Worm (Caenorhabditis elegans) whole organism, late embryonic: Measurements from ENCODE around the gene C44B12.3.

Experiments used
- F13H6.1 ChIP-seq: sonication (generic microtip); optimal IDR thresholded peaks from 2 replicates; lab custom pipeline; 2016; ENCODE audit warnings: missing genetic modification characterization, missing compliant biosample characterization
- T23F11.4 ChIP-seq: fragments of 200-800 bp; sonication (Bioruptor generic); optimal IDR thresholded peaks from 2 replicates; lab custom pipeline; 2018; ENCODE audit warnings: mild to moderate bottlenecking, missing genetic modification characterization, missing compliant biosample characterization
- Y22D7AL.16 ChIP-seq: sonication (generic microtip); optimal IDR thresholded peaks from 2 replicates; lab custom pipeline; 2016; ENCODE audit warnings: missing genetic modification characterization, missing compliant biosample characterization
- ahr-1 ChIP-seq: sonication (generic microtip); optimal IDR thresholded peaks from 2 replicates; lab custom pipeline; 2016; ENCODE audit warnings: missing genetic modification characterization, missing compliant biosample characterization
- ceh-14 ChIP-seq: sonication (generic microtip); optimal IDR thresholded peaks from 2 replicates; lab custom pipeline; 2016; ENCODE audit warnings: missing genotype, missing genetic modification characterization, missing compliant biosample characterization
- ceh-18 ChIP-seq: sonication (generic microtip); optimal IDR thresholded peaks from 2 replicates; lab custom pipeline; 2016; ENCODE audit warnings: missing genetic modification characterization, missing compliant biosample characterization
- ceh-2 ChIP-seq: sonication (generic microtip); optimal IDR thresholded peaks from 2 replicates; lab custom pipeline; 2016; ENCODE audit warnings: missing genotype, missing genetic modification characterization, missing compliant biosample characterization
- ceh-22 ChIP-seq: sonication (generic microtip); optimal IDR thresholded peaks from 2 replicates; lab custom pipeline; 2017; ENCODE audit warnings: missing biosample characterization, missing genetic modification characterization
- ceh-45 ChIP-seq: fragments of 200-800 bp; sonication (Bioruptor generic); IDR thresholded peaks from 2 replicates; pipeline ENCODE4 v1.3.6; 2022; ENCODE audit warnings: missing genetic modification reagents, missing genetic modification characterization, missing compliant biosample characterization
- ceh-48 ChIP-seq: sonication (generic microtip); optimal IDR thresholded peaks from 2 replicates; lab custom pipeline; 2016; ENCODE audit warnings: missing genetic modification characterization, inconsistent platforms, missing compliant biosample characterization
- dmd-4 ChIP-seq: sonication (generic microtip); optimal IDR thresholded peaks from 2 replicates; lab custom pipeline; 2016; ENCODE audit warnings: borderline replicate concordance, missing genetic modification characterization, missing compliant biosample characterization
- dve-1 ChIP-seq: sonication (generic microtip); optimal IDR thresholded peaks from 2 replicates; lab custom pipeline; 2017; ENCODE audit warnings: antibody characterized with exemption, mild to moderate bottlenecking, missing genetic modification characterization, missing compliant biosample characterization
- elt-2 ChIP-seq: sonication (generic microtip); optimal IDR thresholded peaks from 2 replicates; lab custom pipeline; 2016; ENCODE audit warnings: missing genetic modification reagents, missing genetic modification characterization, missing compliant biosample characterization
- elt-4 ChIP-seq: sonication (generic microtip); optimal IDR thresholded peaks from 2 replicates; lab custom pipeline; 2016; ENCODE audit warnings: missing genetic modification characterization, missing compliant biosample characterization
- ets-4 ChIP-seq: sonication (generic microtip); optimal IDR thresholded peaks from 2 replicates; lab custom pipeline; 2016; ENCODE audit warnings: missing genetic modification characterization, missing compliant biosample characterization
- eyg-1 ChIP-seq: sonication (generic microtip); optimal IDR thresholded peaks from 2 replicates; lab custom pipeline; 2016; ENCODE audit warnings: missing genotype, missing genetic modification characterization, missing compliant biosample characterization
- fax-1 ChIP-seq: sonication (generic microtip); optimal IDR thresholded peaks from 2 replicates; lab custom pipeline; 2016; ENCODE audit warnings: missing genotype, missing genetic modification characterization, missing compliant biosample characterization
- fkh-10 ChIP-seq: fragments of 150-350 bp; optimal IDR thresholded peaks from 2 replicates; lab custom pipeline; 2014; ENCODE audit warnings: missing biosample characterization, missing genetic modification reagents, missing genetic modification characterization
- gmeb-2 ChIP-seq: sonication (generic microtip); optimal IDR thresholded peaks from 2 replicates; lab custom pipeline; 2016; ENCODE audit warnings: missing genetic modification characterization, inconsistent platforms, missing compliant biosample characterization
- lim-6 ChIP-seq: sonication (generic microtip); optimal IDR thresholded peaks from 2 replicates; lab custom pipeline; 2016; ENCODE audit warnings: missing genetic modification characterization, missing compliant biosample characterization
- lin-11 ChIP-seq: fragments of 200-800 bp; sonication (Bioruptor generic); optimal IDR thresholded peaks from 2 replicates; lab custom pipeline; 2018; ENCODE audit warnings: mild to moderate bottlenecking, missing genetic modification characterization, missing compliant biosample characterization
- mec-3 ChIP-seq: sonication (generic microtip); optimal IDR thresholded peaks from 2 replicates; lab custom pipeline; 2016; ENCODE audit warnings: borderline replicate concordance, missing genetic modification characterization, missing compliant biosample characterization
- nfya-1 ChIP-seq: sonication (generic microtip); optimal IDR thresholded peaks from 2 replicates; lab custom pipeline; 2017; ENCODE audit warnings: missing genetic modification characterization, mild to moderate bottlenecking, missing compliant biosample characterization, antibody characterized with exemption, moderate library complexity
- nhr-232 ChIP-seq: sonication (generic microtip); optimal IDR thresholded peaks from 2 replicates; lab custom pipeline; 2016; ENCODE audit warnings: missing genetic modification characterization, missing compliant biosample characterization
- pag-3 ChIP-seq: sonication (generic microtip); optimal IDR thresholded peaks from 2 replicates; lab custom pipeline; 2016; ENCODE audit warnings: missing compliant biosample characterization, missing genetic modification characterization, borderline replicate concordance
- pqm-1 ChIP-seq: sonication (generic microtip); optimal IDR thresholded peaks from 2 replicates; lab custom pipeline; 2016; ENCODE audit warnings: missing genetic modification characterization, missing compliant biosample characterization
- pros-1 ChIP-seq: fragments of 150-350 bp; optimal IDR thresholded peaks from 2 replicates; lab custom pipeline; 2014; ENCODE audit warnings: missing biosample characterization, missing genetic modification reagents, missing genetic modification characterization
- sox-4 ChIP-seq: sonication (generic microtip); optimal IDR thresholded peaks from 2 replicates; lab custom pipeline; 2017; ENCODE audit warnings: mild to moderate bottlenecking, missing genetic modification characterization, inconsistent platforms, missing compliant biosample characterization
- tbx-2 ChIP-seq: sonication (generic microtip); optimal IDR thresholded peaks from 2 replicates; lab custom pipeline; 2016; ENCODE audit warnings: missing genetic modification characterization, missing compliant biosample characterization
- ttx-3 ChIP-seq: sonication (generic microtip); optimal IDR thresholded peaks from 2 replicates; lab custom pipeline; 2016; ENCODE audit warnings: missing genetic modification reagents, missing genetic modification characterization, missing compliant biosample characterization
- unc-3 ChIP-seq, 2 experiments: fragments of 200-800 bp in 1 of 2; sonication (Bioruptor generic) in 1 of 2; sonication (generic microtip) in 1 of 2; conservative IDR thresholded peaks in 1 of 2; optimal IDR thresholded peaks in 1 of 2; 2 replicates each; pipeline versions ENCODE4 v1.3.6 to Lab custom; 2016 to 2022; ENCODE audit warnings: missing compliant biosample characterization in 2 of 2, missing genetic modification characterization in 2 of 2, missing genetic modification reagents in 1 of 2
- unc-42 ChIP-seq: sonication (generic microtip); optimal IDR thresholded peaks from 2 replicates; lab custom pipeline; 2016; ENCODE audit warnings: missing genotype, missing genetic modification characterization, missing compliant biosample characterization
- zip-5 ChIP-seq: sonication (generic microtip); optimal IDR thresholded peaks from 2 replicates; lab custom pipeline; 2016; ENCODE audit warnings: missing genetic modification characterization, missing compliant biosample characterization
- ztf-16 ChIP-seq: sonication (generic microtip); optimal IDR thresholded peaks from 2 replicates; lab custom pipeline; 2017; ENCODE audit warnings: missing genetic modification characterization, missing compliant biosample characterization

The C44B12.3 gene

ce11 chrIV:1104518-1104917 lies at the start of gene C44B12.3, which contains the start of gene C44B12.9:
C44B12.3 (plus strand) TSS chrIV:1104766.
C44B12.9 (minus strand) TSS chrIV:1104618.
- TF ChIP-seq ceh-14 (tag; lab: Kevin White, UChicago) (no peak), nhr-232 (tag; lab: Kevin White, UChicago) (no peak), lin-11 (no peak)
- TF ChIP-seq, all 69 proteins: peak for 0

- TF ChIP-seq pros-1 (tag; lab: Kevin White, UChicago) (peak; percentile 16), nhr-232 (tag; lab: Kevin White, UChicago) (no peak)
Measured at ce11 chrIV:1055734-1056133, 48.8 kb upstream of the C44B12.3 start.

DNA sequence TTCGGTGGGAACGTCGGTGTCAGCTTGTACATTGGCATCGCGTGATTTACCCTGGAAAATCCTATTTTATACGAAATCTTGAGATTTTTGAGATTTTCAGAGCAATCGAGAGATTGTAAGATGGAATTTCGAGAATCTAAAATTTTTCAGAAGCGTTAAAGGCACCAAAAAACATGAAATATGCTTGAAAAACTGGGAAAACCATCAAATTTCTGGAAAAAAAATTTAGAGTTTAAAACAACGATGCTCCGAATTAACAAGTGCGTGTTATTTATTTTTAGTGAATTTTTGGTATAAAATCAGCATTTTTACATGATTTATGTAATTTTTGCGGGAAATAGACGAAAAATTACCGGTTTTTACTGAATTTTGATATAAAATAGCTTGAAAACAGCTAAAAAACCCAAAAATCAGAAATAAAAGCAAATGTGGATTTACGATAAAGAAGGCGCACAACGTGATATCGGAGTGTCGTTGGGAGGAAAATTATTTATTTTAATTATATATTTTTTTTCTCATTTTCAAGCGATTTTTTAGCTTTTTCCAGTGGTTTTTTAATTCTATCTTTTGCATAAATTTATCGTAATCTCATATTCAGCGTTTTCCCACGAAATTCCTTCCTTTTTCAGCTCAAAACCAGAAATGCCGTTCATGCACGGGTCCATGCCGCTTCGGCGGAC lies 48.2 kb upstream of the C44B12.3 start, which contains the start of the genes Y55F3AM.13 and mrps-25:
Gene Y55F3AM.13, minus strand, starts transcription at position 51 of the 680 bp plus-strand sequence.
Gene mrps-25, plus strand, starts transcription at position 630 of the 680 bp plus-strand sequence.
- TF ChIP-seq lim-6, result no peak
- TF ChIP-seq ets-4 (tag; lab: Kevin White, UChicago), result no peak
- no peak for TF ChIP-seq ceh-22
- TF ChIP-seq ceh-18 (tag; lab: Kevin White, UChicago), result no peak
- no peak for TF ChIP-seq nfya-1 (tag; lab: Kevin White, UChicago)
- TF ChIP-seq dmd-4 (tag; lab: Kevin White, UChicago), result no peak
- no peak for TF ChIP-seq ztf-16 (tag; lab: Kevin White, UChicago)
- no peak for TF ChIP-seq ceh-45 (GFP tag; lab: Robert Waterston, UW)
- no peak for TF ChIP-seq ahr-1 (tag; lab: Kevin White, UChicago)
- peak; percentile 11 for TF ChIP-seq gmeb-2 (tag; lab: Kevin White, UChicago)
- no peak for TF ChIP-seq pag-3
- no peak for TF ChIP-seq ttx-3 (tag; lab: Kevin White, UChicago)
- peak; percentile 4 for TF ChIP-seq elt-2 (tag; lab: Kevin White, UChicago)
- TF ChIP-seq unc-42 (tag; lab: Kevin White, UChicago), result peak; percentile 18
- no peak for TF ChIP-seq fkh-10
- no peak for TF ChIP-seq F13H6.1
- TF ChIP-seq nhr-232 (tag; lab: Kevin White, UChicago), result no peak
- TF ChIP-seq ceh-48 (tag; lab: Kevin White, UChicago), result no peak
- no peak for TF ChIP-seq Y22D7AL.16 (tag; lab: Kevin White, UChicago)

- TF ChIP-seq eyg-1 (no peak), mec-3 (tag; lab: Kevin White, UChicago) (no peak), ceh-18 (tag; lab: Kevin White, UChicago) (no peak), fax-1 (tag; lab: Kevin White, UChicago) (no peak), nfya-1 (tag; lab: Kevin White, UChicago) (no peak)
Measured at ce11 chrIV:1058504-1058903, 46.1 kb upstream of the C44B12.3 start.

- TF ChIP-seq ceh-2 (tag; lab: Kevin White, UChicago) (no peak), eyg-1 (no peak), T23F11.4 (GFP tag; lab: Kevin White, UChicago) (no peak), tbx-2 (tag; lab: Kevin White, UChicago) (no peak), dve-1 (tag; lab: Kevin White, UChicago) (no peak), pqm-1 (tag; lab: Kevin White, UChicago) (no peak), elt-4 (tag; lab: Kevin White, UChicago) (no peak), sox-4 (tag; lab: Kevin White, UChicago) (no peak), unc-42 (tag; lab: Kevin White, UChicago) (no peak), unc-3 (GFP tag; conservative IDR thresholded peaks at IDR 0.05; lab: Robert Waterston, UW) (no peak), unc-3 (tag; optimal IDR thresholded peaks at IDR 0.05; lab: Kevin White, UChicago) (no peak), zip-5 (tag; lab: Kevin White, UChicago) (no peak)
- TF ChIP-seq, all 69 proteins: peak for 0
Measured at ce11 chrIV:1063058-1063457, 41.5 kb upstream of the C44B12.3 start.
